Fruit fly (Drosophila melanogaster): ENCODE measurements around the gene Vps24.

dm6 chr3R:4359625-4360024 is 48.9 kb upstream of the Vps24 start, which contains the start of gene CG1090:
- TF ChIP-seq tai (GFP tag; optimal IDR thresholded peaks at IDR 0.05) (no peak), OdsH (GFP tag; optimal IDR thresholded peaks at IDR 0.05) (no peak), h (GFP tag; optimal IDR thresholded peaks at IDR 0.05) (no peak), brk (GFP tag; optimal IDR thresholded peaks at IDR 0.05) (no peak), foxo (GFP tag; optimal IDR thresholded peaks at IDR 0.05) (no peak), Hr78 (GFP tag; optimal IDR thresholded peaks at IDR 0.05) (no peak), Abd-B (GFP tag; optimal IDR thresholded peaks at IDR 0.05) (no peak), Rel (GFP tag; optimal IDR thresholded peaks at IDR 0.05) (no peak), Rel (tag; optimal IDR thresholded peaks at IDR 0.05) (no peak), Vsx2 (GFP tag; optimal IDR thresholded peaks at IDR 0.05; ENCODE audit: partially characterized antibody) (no peak), br (GFP tag; optimal IDR thresholded peaks at IDR 0.05) (no peak), fru (GFP tag; optimal IDR thresholded peaks at IDR 0.05) (no peak)

Data from whole organism, wandering third instar larva.